Worm (Caenorhabditis elegans): ENCODE data around the gene ZK643.5.

DNA sequence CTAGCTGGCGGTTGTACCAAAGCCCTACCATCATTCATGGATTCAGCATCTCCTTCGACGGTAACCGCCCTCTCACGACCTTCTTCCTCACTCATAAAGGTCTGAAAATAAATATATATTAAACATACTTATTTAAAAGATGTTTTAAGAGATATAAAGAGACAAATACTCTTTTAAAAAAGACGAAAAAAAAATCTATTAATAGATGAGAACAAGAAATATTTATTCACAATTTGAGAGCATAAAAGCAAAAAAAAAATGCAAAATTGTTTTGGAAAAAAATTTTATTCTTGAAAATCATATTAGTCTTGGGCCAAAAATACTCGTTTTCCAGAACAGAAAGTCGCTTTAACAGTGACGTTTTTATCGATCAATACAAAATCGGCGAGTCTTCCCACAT lies 40.7 kb upstream of the ZK643.5 start, which contains the start of gene skat-1:
- TF ChIP-seq nhr-76 (tag; optimal IDR thresholded peaks at IDR 0.05) = no peak
- no peak for TF ChIP-seq unc-62 (GFP tag; optimal IDR thresholded peaks at IDR 0.05)
- TF ChIP-seq snpc-4 (tag; optimal IDR thresholded peaks at IDR 0.05) = no peak
- no peak for TF ChIP-seq ces-1 (GFP tag; optimal IDR thresholded peaks at IDR 0.05)
- TF ChIP-seq elt-3 (tag; optimal IDR thresholded peaks at IDR 0.05) = no peak
- no peak for TF ChIP-seq blmp-1 (tag; optimal IDR thresholded peaks at IDR 0.05)
- TF ChIP-seq drap-1 (GFP tag; optimal IDR thresholded peaks at IDR 0.05) = no peak
- TF ChIP-seq pha-4 (tag; optimal IDR thresholded peaks at IDR 0.05) = no peak
- no peak for TF ChIP-seq tbx-8 (GFP tag; optimal IDR thresholded peaks at IDR 0.05)
- TF ChIP-seq elt-1 (tag; optimal IDR thresholded peaks at IDR 0.05; ENCODE audit: borderline replicate concordance, insufficient read depth) = no peak
